Worm (Caenorhabditis elegans) whole organism, midembryonic: ENCODE measurements around the gene gsp-1.

Experiments used
- T22C8.4 ChIP-seq: fragments of 200-800 bp; sonication (Bioruptor generic); IDR thresholded peaks from 2 replicates; pipeline ENCODE4 v1.3.6; 2022; ENCODE audit warnings: missing genetic modification characterization, missing compliant biosample characterization
- cog-1 ChIP-seq: sonication (generic microtip); optimal IDR thresholded peaks from 2 replicates; lab custom pipeline; 2016; ENCODE audit warnings: missing genetic modification characterization, missing compliant biosample characterization
- flt-1 ChIP-seq: fragments of 200-800 bp; sonication (Bioruptor generic); IDR thresholded peaks from 2 replicates; pipeline ENCODE4 v1.3.6; 2022; ENCODE audit warnings: missing genetic modification characterization, missing compliant biosample characterization
- klf-2 ChIP-seq: fragments of 200-800 bp; sonication (Bioruptor generic); conservative IDR thresholded peaks from 2 replicates; pipeline ENCODE4 v1.3.6; 2022; ENCODE audit warnings: missing genetic modification reagents, missing genetic modification characterization, missing compliant biosample characterization
- med-1 ChIP-seq: sonication (generic microtip); optimal IDR thresholded peaks from 2 replicates; lab custom pipeline; 2017; ENCODE audit warnings: missing genetic modification characterization, mild to moderate bottlenecking, missing compliant biosample characterization, antibody characterized with exemption, missing genetic modification reagents; ENCODE audit not compliant: insufficient read depth
- ref-1 ChIP-seq: fragments of 200-800 bp; sonication (Bioruptor generic); conservative IDR thresholded peaks from 2 replicates; pipeline ENCODE4 v1.3.6; 2022; ENCODE audit warnings: missing genetic modification reagents, missing genetic modification characterization, missing compliant biosample characterization
- tab-1 ChIP-seq: fragments of 200-800 bp; sonication (Bioruptor generic); IDR thresholded peaks from 2 replicates; pipeline ENCODE4 v1.3.6; 2022; ENCODE audit warnings: missing genetic modification characterization, missing compliant biosample characterization
- ztf-23 ChIP-seq: fragments of 200-800 bp; sonication (Bioruptor generic); IDR thresholded peaks from 2 replicates; pipeline ENCODE4 v1.3.6; 2022; ENCODE audit warnings: missing genetic modification reagents, missing genetic modification characterization, missing compliant biosample characterization
- ztf-29 ChIP-seq: fragments of 200-800 bp; sonication (Bioruptor generic); IDR thresholded peaks from 2 replicates; pipeline ENCODE4 v1.3.6; 2022; ENCODE audit warnings: missing genetic modification reagents, missing genetic modification characterization, missing compliant biosample characterization

Gene gsp-1

DNA sequence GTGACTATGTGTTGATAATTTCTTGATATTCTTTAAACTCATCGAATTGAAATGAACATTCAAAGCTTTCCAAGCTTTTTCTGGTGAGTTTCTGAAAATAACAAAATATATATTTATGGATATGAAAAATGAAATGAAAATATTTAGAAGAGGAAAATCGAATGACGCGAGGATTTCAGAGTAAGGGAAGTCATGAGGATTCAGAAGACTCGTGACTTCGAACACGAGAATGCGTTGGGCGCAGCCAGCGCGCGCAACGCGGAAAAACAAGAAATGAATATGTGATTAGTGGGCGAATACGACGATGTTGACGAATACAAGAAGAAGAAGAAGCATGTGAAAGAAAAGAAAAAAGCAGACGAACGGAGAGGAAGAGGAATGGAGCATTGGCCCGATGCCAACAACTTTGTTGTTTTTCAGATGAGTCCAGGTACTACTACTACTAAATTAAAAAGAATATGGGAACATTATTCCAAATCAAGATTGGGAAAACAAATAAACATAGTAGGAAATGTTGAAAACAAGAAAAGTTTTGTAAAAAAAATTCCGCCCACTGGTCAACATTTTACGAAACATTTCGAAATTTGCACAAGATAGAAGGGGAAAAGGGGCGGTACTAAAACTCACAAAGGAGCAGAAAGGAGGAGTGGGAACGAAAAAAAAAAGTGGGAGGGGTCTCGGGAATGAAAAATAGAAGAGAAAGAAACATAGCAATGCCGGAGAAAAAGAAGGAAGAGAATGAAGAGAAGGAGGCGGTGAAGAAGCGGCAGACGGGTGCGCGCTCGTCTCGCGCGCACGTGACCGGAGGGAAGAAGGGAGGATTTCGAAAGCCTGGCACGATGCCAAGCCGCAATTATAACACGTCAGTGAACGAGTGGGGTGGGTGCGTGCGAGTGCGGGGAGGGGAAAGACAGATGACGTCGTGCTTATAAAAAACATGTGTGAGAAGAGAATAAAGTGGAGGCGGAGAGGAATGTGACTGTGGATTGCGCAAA lies 33.2 kb downstream of the gsp-1 start:
- peak; percentile 48; the same call in 1 of the 2 replicates for TF ChIP-seq klf-2 (GFP tag; lab: Robert Waterston, UW)
- peak; percentile 83; the same call in 1 of the 2 replicates for TF ChIP-seq flt-1 (GFP tag; lab: Robert Waterston, UW)
- TF ChIP-seq cog-1 (tag; lab: Kevin White, UChicago): peak; percentile 68
- TF ChIP-seq ztf-29 (GFP tag; lab: Robert Waterston, UW): peak; percentile 30; the same call in 1 of the 2 replicates
- no peak for TF ChIP-seq T22C8.4 (GFP tag; lab: Robert Waterston, UW)
- no peak for TF ChIP-seq med-1 (GFP tag; lab: Kevin White, UChicago)
- 0 out of 2 replicates have a peak, but pooled peaks have one; percentile 48 for TF ChIP-seq tab-1 (GFP tag; lab: Robert Waterston, UW)
- TF ChIP-seq ztf-23 (GFP tag; lab: Robert Waterston, UW): peak; percentile 80
- no peak; the same call in 1 of the 2 replicates for TF ChIP-seq ref-1 (GFP tag; lab: Robert Waterston, UW)

DNA sequence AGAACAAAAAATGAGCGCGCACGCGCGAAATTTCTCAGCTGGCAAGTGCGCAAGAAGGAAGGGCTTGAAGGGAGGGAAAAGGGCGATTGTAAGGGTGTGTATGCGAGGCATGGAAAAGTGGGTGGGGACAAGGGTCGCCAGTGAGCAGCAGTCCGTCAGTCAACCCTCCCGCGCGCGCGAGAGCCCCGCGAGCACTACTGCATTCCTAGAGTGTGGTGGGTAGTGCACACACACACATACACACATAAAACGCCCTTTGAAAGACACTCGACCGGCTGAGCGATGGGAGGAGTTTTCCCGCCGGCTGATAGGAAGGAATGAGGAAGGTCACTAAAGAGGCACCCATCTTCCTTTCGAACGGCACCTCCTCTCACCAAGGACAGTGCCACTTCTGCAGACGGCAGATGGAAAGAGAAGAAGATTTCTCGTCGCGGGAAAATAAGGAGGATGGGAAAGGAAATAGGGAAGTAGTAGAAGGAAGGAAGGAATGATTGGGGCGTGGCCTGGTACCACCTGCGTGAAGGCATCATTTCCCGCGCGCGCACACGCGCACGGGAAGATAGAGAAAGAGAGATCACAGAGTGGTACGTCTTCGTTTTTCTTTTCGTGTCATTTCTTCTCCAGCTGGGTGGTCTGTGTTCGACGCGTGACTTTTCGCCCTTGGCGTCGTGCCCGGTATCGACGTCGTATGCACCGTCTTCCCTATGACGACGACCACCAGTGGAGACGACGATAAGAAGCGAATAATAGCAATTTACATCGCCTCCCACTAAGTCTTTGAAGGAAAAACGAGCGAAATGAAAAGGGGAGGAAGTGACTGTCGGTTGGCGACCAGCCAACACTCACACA lies 34.9 kb downstream of the gsp-1 start:
- TF ChIP-seq cog-1 (tag; lab: Kevin White, UChicago) (peak; percentile 58), med-1 (GFP tag; lab: Kevin White, UChicago) (no peak), T22C8.4 (GFP tag; lab: Robert Waterston, UW) (no peak), ztf-29 (GFP tag; lab: Robert Waterston, UW) (peak; percentile 67), tab-1 (GFP tag; lab: Robert Waterston, UW) (peak; percentile 33; the same call in 1 of the 2 replicates), ztf-23 (GFP tag; lab: Robert Waterston, UW) (no peak), ref-1 (GFP tag; lab: Robert Waterston, UW) (no peak), klf-2 (GFP tag; lab: Robert Waterston, UW) (0 out of 2 replicates have a peak, but pooled peaks have one; percentile 20), flt-1 (GFP tag; lab: Robert Waterston, UW) (peak; percentile 75)

DNA sequence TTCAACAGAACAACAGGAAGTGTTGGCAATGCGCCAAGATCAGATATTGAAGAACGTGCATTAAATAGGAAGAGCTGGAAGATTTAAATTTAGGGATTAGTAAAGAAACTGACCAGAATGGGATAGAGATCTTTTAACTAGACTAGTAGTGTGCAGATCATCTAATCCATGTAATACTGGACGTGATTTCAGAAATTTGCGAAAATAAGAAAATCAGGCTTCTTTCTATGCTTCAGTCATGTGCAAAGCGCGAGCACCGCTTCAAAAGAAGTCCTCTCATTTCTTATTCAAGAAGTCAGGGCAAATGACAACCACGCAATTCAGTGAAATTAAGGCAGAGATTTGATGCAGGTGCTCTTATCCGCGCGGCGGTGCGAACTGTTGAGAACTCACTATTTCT lies 35.8 kb downstream of the gsp-1 start:
- TF ChIP-seq klf-2 (GFP tag; lab: Robert Waterston, UW) (no peak), ztf-29 (GFP tag; lab: Robert Waterston, UW) (no peak), med-1 (GFP tag; lab: Kevin White, UChicago) (no peak), cog-1 (tag; lab: Kevin White, UChicago) (no peak), ztf-23 (GFP tag; lab: Robert Waterston, UW) (no peak), T22C8.4 (GFP tag; lab: Robert Waterston, UW) (no peak), flt-1 (GFP tag; lab: Robert Waterston, UW) (no peak), tab-1 (GFP tag; lab: Robert Waterston, UW) (no peak), ref-1 (GFP tag; lab: Robert Waterston, UW) (no peak)

DNA sequence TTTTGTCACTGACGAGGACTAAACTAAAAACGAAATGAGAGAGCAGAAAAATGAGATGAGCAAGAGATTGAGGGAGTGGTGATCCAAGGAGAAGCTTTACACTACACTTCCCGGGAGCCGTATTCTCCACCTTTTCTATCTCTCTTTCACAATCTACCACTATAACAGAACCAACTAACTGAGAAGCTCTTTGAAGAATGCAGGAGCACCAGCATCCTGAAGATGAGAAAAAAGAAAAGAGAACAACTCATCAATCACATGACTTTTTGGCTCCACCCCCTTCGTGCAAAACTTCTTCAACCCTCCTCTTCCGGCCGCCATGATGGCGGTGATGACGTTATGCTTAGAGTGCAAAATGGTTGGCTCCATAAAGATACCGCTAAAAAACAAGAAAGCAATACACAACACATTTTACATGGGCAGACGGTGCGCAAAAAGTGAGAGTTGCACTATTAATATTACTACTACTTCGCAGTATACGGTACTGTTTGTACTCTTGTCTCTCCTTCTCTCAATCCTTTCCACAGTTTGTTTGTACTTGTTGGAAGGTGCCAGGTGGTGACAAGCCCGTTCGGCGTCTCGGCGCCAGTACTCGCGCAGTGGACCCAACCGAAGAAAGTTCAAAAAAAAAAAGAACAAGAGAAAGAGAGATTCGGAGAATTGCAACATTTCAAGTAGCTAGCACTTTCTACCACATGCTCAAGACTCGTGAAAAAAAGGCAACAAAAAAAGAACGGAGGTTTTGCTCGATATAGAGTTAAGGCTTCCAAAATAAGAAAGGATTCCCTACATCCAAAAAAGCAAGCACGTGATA lies 37.0 kb downstream of the gsp-1 start:
- TF ChIP-seq flt-1 (GFP tag; lab: Robert Waterston, UW): no peak
- no peak for TF ChIP-seq med-1 (GFP tag; lab: Kevin White, UChicago)
- TF ChIP-seq cog-1 (tag; lab: Kevin White, UChicago): no peak
- TF ChIP-seq klf-2 (GFP tag; lab: Robert Waterston, UW): no peak
- no peak for TF ChIP-seq T22C8.4 (GFP tag; lab: Robert Waterston, UW)
- TF ChIP-seq ztf-23 (GFP tag; lab: Robert Waterston, UW): no peak
- TF ChIP-seq ref-1 (GFP tag; lab: Robert Waterston, UW): no peak

DNA sequence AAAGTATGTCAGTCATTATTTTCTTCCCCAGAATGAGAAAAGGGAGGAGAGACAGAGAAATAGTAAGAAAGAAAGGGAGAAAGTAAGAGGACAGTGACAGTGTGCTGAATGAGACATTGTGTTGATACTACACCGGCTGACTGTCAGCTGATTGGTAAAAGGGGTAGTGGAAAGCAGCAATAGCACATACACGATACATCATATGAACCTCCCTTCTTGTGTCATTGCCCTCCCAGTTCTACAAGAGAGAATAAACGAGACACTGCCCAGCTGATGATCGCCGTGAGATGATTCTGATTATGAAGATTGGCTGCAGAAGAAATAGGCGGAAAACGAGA lies 37.6 kb downstream of the gsp-1 start:
- TF ChIP-seq tab-1 (GFP tag; lab: Robert Waterston, UW) (no peak), klf-2 (GFP tag; lab: Robert Waterston, UW) (no peak), ztf-29 (GFP tag; lab: Robert Waterston, UW) (no peak), T22C8.4 (GFP tag; lab: Robert Waterston, UW) (no peak), med-1 (GFP tag; lab: Kevin White, UChicago) (no peak), cog-1 (tag; lab: Kevin White, UChicago) (no peak), flt-1 (GFP tag; lab: Robert Waterston, UW) (no peak), ref-1 (GFP tag; lab: Robert Waterston, UW) (no peak), ztf-23 (GFP tag; lab: Robert Waterston, UW) (no peak)

DNA sequence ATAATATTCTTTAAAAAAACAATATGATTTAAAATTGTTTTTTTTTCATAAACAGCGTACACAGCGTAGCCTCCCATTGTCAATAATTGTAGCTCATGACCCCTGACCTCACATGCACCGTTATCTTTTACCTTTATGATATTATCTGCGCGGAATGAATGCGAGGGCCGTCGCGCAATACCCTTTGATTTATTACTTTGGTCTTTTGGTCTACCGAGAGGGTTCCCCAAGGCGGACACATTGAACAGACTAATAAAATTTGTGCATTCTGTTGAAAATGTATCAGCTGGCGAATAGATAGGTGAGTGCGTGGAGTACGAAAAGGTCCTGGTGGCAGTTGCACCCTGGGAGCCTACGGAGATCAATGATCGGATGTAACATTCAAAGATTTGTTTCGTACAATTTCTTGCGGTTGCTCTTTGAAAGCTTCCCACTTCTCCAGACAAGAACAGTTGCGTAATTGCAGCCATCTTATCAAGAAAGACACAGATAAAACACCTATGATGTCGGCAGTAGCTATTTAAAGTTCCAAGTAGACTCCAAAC lies 38.2 kb downstream of the gsp-1 start:
- TF ChIP-seq flt-1 (GFP tag; lab: Robert Waterston, UW) (no peak), T22C8.4 (GFP tag; lab: Robert Waterston, UW) (no peak), ztf-23 (GFP tag; lab: Robert Waterston, UW) (no peak), cog-1 (tag; lab: Kevin White, UChicago) (no peak)

DNA sequence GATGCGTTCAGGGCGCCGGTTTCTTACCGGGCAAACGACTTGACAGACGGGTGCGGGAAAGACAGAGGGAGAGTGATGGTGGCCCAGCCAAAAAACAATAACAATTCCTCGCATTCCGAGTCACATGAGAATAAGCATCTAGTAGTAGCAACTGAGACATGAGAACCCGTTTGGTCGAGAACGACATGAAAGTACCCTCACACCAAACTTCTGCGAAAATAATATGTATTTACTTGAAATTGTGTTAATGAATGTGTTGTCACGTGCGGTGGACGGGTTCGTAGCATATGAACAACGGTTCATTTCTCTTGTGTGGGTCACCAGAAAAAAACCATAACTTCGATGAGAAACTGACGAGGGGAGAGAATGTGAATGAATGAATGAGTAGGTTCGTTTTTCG lies 38.7 kb downstream of the gsp-1 start:
- TF ChIP-seq cog-1 (tag; lab: Kevin White, UChicago): no peak
- TF ChIP-seq klf-2 (GFP tag; lab: Robert Waterston, UW): no peak
- no peak for TF ChIP-seq ztf-29 (GFP tag; lab: Robert Waterston, UW)
- no peak for TF ChIP-seq tab-1 (GFP tag; lab: Robert Waterston, UW)
- no peak for TF ChIP-seq T22C8.4 (GFP tag; lab: Robert Waterston, UW)
- TF ChIP-seq ref-1 (GFP tag; lab: Robert Waterston, UW): no peak
- TF ChIP-seq ztf-23 (GFP tag; lab: Robert Waterston, UW): no peak
